Fruit fly (Drosophila melanogaster) whole organism, embryonic: ENCODE measurements around the gene dec.

Experiments
- CG10147 ChIP-seq: fragments of 200-800 bp; sonication (Bioruptor generic); optimal IDR thresholded peaks from 2 replicates; lab custom pipeline; 2019; ENCODE audit warnings: missing biosample characterization, mild to moderate bottlenecking, missing genetic modification characterization, moderate library complexity
- CG1024 ChIP-seq: fragments of 200-800 bp; sonication (Bioruptor generic); IDR thresholded peaks from 2 replicates; pipeline ENCODE4 v1.3.6; 2022; ENCODE audit warnings: missing biosample characterization, missing genetic modification characterization
- CG10274 ChIP-seq: fragments of 200-800 bp; sonication (Bioruptor generic); optimal IDR thresholded peaks from 3 replicates; lab custom pipeline; 2017; ENCODE audit warnings: missing biosample characterization, mild to moderate bottlenecking, missing genetic modification characterization
- CG10462 ChIP-seq: fragments of 200-800 bp; sonication (Bioruptor generic); optimal IDR thresholded peaks from 2 replicates; lab custom pipeline; 2016; ENCODE audit warnings: missing biosample characterization, missing genetic modification characterization
- CG10654 ChIP-seq: fragments of 200-800 bp; sonication (Bioruptor generic); optimal IDR thresholded peaks from 2 replicates; lab custom pipeline; 2016; ENCODE audit warnings: missing biosample characterization, missing genetic modification characterization
- CG11085 ChIP-seq: fragments of 200-800 bp; sonication (Bioruptor generic); IDR thresholded peaks from 2 replicates; pipeline ENCODE4 v1.3.6; 2022; ENCODE audit warnings: missing biosample characterization, missing genetic modification characterization
- CG12659 ChIP-seq: fragments of 200-800 bp; sonication (Bioruptor generic); optimal IDR thresholded peaks from 3 replicates; lab custom pipeline; 2017; ENCODE audit warnings: mild to moderate bottlenecking, missing biosample characterization, missing genetic modification reagents, missing genetic modification characterization
- CG13624 ChIP-seq: fragments of 200-800 bp; sonication (Bioruptor generic); optimal IDR thresholded peaks from 2 replicates; lab custom pipeline; 2016; ENCODE audit warnings: missing biosample characterization, missing genetic modification characterization
- CG13894 ChIP-seq: fragments of 200-800 bp; sonication (Bioruptor generic); optimal IDR thresholded peaks from 3 replicates; lab custom pipeline; 2018; ENCODE audit warnings: missing biosample characterization, mild to moderate bottlenecking, missing genetic modification characterization, moderate library complexity
- CG14441 ChIP-seq: fragments of 200-800 bp; sonication (Bioruptor generic); IDR thresholded peaks from 2 replicates; pipeline ENCODE4 v1.3.6; 2022; ENCODE audit warnings: missing biosample characterization, missing genetic modification characterization
- CG14860 ChIP-seq: fragments of 200-800 bp; sonication (Bioruptor generic); IDR thresholded peaks from 3 replicates; pipeline ENCODE4 v1.3.6; 2022; ENCODE audit warnings: missing biosample characterization, missing genetic modification characterization; ENCODE audit not compliant: partially characterized antibody
- CG14965 ChIP-seq: fragments of 200-800 bp; sonication (Bioruptor generic); optimal IDR thresholded peaks from 2 replicates; lab custom pipeline; 2016; ENCODE audit warnings: missing biosample characterization, missing genetic modification characterization, borderline replicate concordance
- CG15269 ChIP-seq: fragments of 200-800 bp; sonication (Bioruptor generic); optimal IDR thresholded peaks from 2 replicates; lab custom pipeline; 2018; ENCODE audit warnings: missing biosample characterization, mild to moderate bottlenecking, missing genetic modification characterization, moderate library complexity
- CG17385 ChIP-seq: fragments of 200-800 bp; sonication (Bioruptor generic); optimal IDR thresholded peaks from 3 replicates; lab custom pipeline; 2018; ENCODE audit warnings: missing biosample characterization, mild to moderate bottlenecking, missing genetic modification characterization
- CG17612 ChIP-seq: fragments of 200-800 bp; sonication (Bioruptor generic); IDR thresholded peaks from 2 replicates; pipeline ENCODE4 v1.3.6; 2022; ENCODE audit warnings: missing biosample characterization, missing genetic modification characterization
- CG18476 ChIP-seq: fragments of 200-800 bp; sonication (Bioruptor generic); optimal IDR thresholded peaks from 2 replicates; lab custom pipeline; 2016; ENCODE audit warnings: missing biosample characterization, mild to moderate bottlenecking, missing genetic modification characterization
- CG18764 ChIP-seq: fragments of 200-800 bp; sonication (Bioruptor generic); optimal IDR thresholded peaks from 3 replicates; lab custom pipeline; 2016; ENCODE audit warnings: missing biosample characterization, missing genetic modification characterization
- CG34224 ChIP-seq: fragments of 200-800 bp; sonication (Bioruptor generic); IDR thresholded peaks from 3 replicates; pipeline ENCODE4 v1.3.6; 2022; ENCODE audit warnings: missing biosample characterization, missing genetic modification characterization; ENCODE audit not compliant: partially characterized antibody
- CG34422 ChIP-seq: fragments of 200-800 bp; sonication (Bioruptor generic); IDR thresholded peaks from 3 replicates; pipeline ENCODE4 v1.3.6; 2022; ENCODE audit warnings: missing biosample characterization, missing genetic modification characterization
- CG3838 ChIP-seq: fragments of 200-800 bp; sonication (Bioruptor generic); optimal IDR thresholded peaks from 3 replicates; lab custom pipeline; 2016; ENCODE audit warnings: missing biosample characterization, missing genetic modification characterization
- CG4328 ChIP-seq: fragments of 200-800 bp; sonication (Bioruptor generic); optimal IDR thresholded peaks from 3 replicates; lab custom pipeline; 2017; ENCODE audit warnings: missing biosample characterization, missing genetic modification reagents, missing genetic modification characterization
- CG43689 ChIP-seq: fragments of 200-800 bp; sonication (Bioruptor generic); IDR thresholded peaks from 2 replicates; pipeline ENCODE4 v1.3.6; 2022; ENCODE audit warnings: missing biosample characterization, missing genetic modification characterization
- CG4730 ChIP-seq: fragments of 200-800 bp; sonication (Bioruptor generic); IDR thresholded peaks from 2 replicates; pipeline ENCODE4 v1.3.6; 2022; ENCODE audit warnings: missing biosample characterization, missing genetic modification characterization
- CG5245 ChIP-seq: fragments of 200-800 bp; sonication (Bioruptor generic); optimal IDR thresholded peaks from 3 replicates; lab custom pipeline; 2016; ENCODE audit warnings: missing biosample characterization, missing genetic modification characterization
- CG8089 ChIP-seq: fragments of 200-800 bp; sonication (Bioruptor generic); optimal IDR thresholded peaks from 3 replicates; lab custom pipeline; 2016; ENCODE audit warnings: missing biosample characterization, missing genetic modification characterization
- CG8359 ChIP-seq: fragments of 200-800 bp; sonication (Bioruptor generic); optimal IDR thresholded peaks from 2 replicates; lab custom pipeline; 2017; ENCODE audit warnings: missing biosample characterization, mild to moderate bottlenecking, missing genetic modification characterization, borderline replicate concordance
- CG9932 ChIP-seq: fragments of 200-800 bp; sonication (Bioruptor generic); IDR thresholded peaks from 2 replicates; pipeline ENCODE4 v1.3.6; 2022; ENCODE audit warnings: missing biosample characterization, missing genetic modification characterization
- CHES-1-like ChIP-seq: fragments of 200-800 bp; sonication (Bioruptor generic); optimal IDR thresholded peaks from 2 replicates; lab custom pipeline; 2016; ENCODE audit warnings: missing biosample characterization, missing genetic modification characterization
- Chrac-16 ChIP-seq: fragments of 200-800 bp; sonication (Bioruptor generic); optimal IDR thresholded peaks from 3 replicates; lab custom pipeline; 2016; ENCODE audit warnings: missing biosample characterization, missing genetic modification characterization
- Drgx ChIP-seq: fragments of 200-800 bp; sonication (Bioruptor generic); IDR thresholded peaks from 2 replicates; pipeline ENCODE4 v1.3.6; 2022; ENCODE audit warnings: missing biosample characterization, missing genetic modification characterization
- E2f2 ChIP-seq: fragments of 200-800 bp; sonication (Bioruptor generic); IDR thresholded peaks from 2 replicates; pipeline ENCODE4 v1.3.6; 2022; ENCODE audit warnings: missing biosample characterization, missing genetic modification characterization
- Eip74EF ChIP-seq, 2 experiments: fragments of 200-800 bp in 1 of 2; fragments of >200 bp in 1 of 2; sonication (Bioruptor generic) in 1 of 2; optimal IDR thresholded peaks; 2 replicates each; lab custom pipeline; 2017 to 2019; ENCODE audit warnings: missing biosample characterization in 2 of 2, missing genetic modification characterization in 2 of 2, mild to moderate bottlenecking in 1 of 2, moderate library complexity in 1 of 2
- Hand ChIP-seq: fragments of 200-800 bp; sonication (Bioruptor generic); optimal IDR thresholded peaks from 2 replicates; lab custom pipeline; 2017; ENCODE audit warnings: mild to moderate bottlenecking, missing biosample characterization, missing genetic modification reagents, missing genetic modification characterization
- Mad ChIP-seq: fragments of 200-800 bp; sonication (Bioruptor generic); optimal IDR thresholded peaks from 2 replicates; lab custom pipeline; 2016; ENCODE audit warnings: missing biosample characterization, missing genetic modification characterization
- Rfx ChIP-seq: fragments of 200-800 bp; sonication (Bioruptor generic); IDR thresholded peaks from 2 replicates; pipeline ENCODE4 v1.3.6; 2022; ENCODE audit warnings: missing biosample characterization, missing genetic modification characterization
- Spps ChIP-seq: fragments of 200-800 bp; sonication (Bioruptor generic); optimal IDR thresholded peaks from 2 replicates; lab custom pipeline; 2018; ENCODE audit warnings: missing biosample characterization, mild to moderate bottlenecking, missing genetic modification characterization
- btn ChIP-seq: fragments of 200-800 bp; sonication (Bioruptor generic); optimal IDR thresholded peaks from 2 replicates; lab custom pipeline; 2016; ENCODE audit warnings: missing biosample characterization, missing genetic modification characterization
- chif ChIP-seq, 2 experiments: fragments of 200-800 bp; sonication (Bioruptor generic); optimal IDR thresholded peaks; 3 replicates each; lab custom pipeline; 2016; ENCODE audit warnings: missing biosample characterization in 2 of 2, missing genetic modification characterization in 2 of 2
- ci ChIP-seq: fragments of 200-800 bp; sonication (Bioruptor generic); IDR thresholded peaks from 3 replicates; pipeline ENCODE4 v1.3.6; 2022; ENCODE audit warnings: missing biosample characterization, missing genetic modification characterization
- fd64A ChIP-seq: fragments of 200-800 bp; sonication (Bioruptor generic); optimal IDR thresholded peaks from 3 replicates; lab custom pipeline; 2018; ENCODE audit warnings: missing biosample characterization, mild to moderate bottlenecking, missing genetic modification characterization
- grau ChIP-seq: fragments of 200-800 bp; optimal IDR thresholded peaks from 3 replicates; lab custom pipeline; 2019; ENCODE audit warnings: missing biosample characterization, mild to moderate bottlenecking, missing genetic modification characterization, moderate library complexity
- gt ChIP-seq: fragments of 200-800 bp; sonication (Bioruptor generic); IDR thresholded peaks from 2 replicates; pipeline ENCODE4 v1.3.6; 2022; ENCODE audit warnings: missing biosample characterization, missing genetic modification characterization
- ken ChIP-seq: fragments of 200-800 bp; sonication (Bioruptor generic); IDR thresholded peaks from 3 replicates; pipeline ENCODE4 v1.3.6; 2022; ENCODE audit warnings: missing biosample characterization, missing genetic modification characterization
- lab ChIP-seq: fragments of 200-800 bp; sonication (Bioruptor generic); optimal IDR thresholded peaks from 3 replicates; lab custom pipeline; 2017; ENCODE audit warnings: missing biosample characterization, missing genetic modification characterization, mild to moderate bottlenecking, moderate library complexity, missing genetic modification reagents
- sens ChIP-seq: fragments of 200-800 bp; sonication (Bioruptor generic); peaks from one replicate; lab custom pipeline; 2016; ENCODE audit warnings: missing biosample characterization, missing genetic modification characterization
- seq ChIP-seq: fragments of 200-800 bp; sonication (Bioruptor generic); IDR thresholded peaks from 2 replicates; pipeline ENCODE4 v1.3.6; 2022; ENCODE audit warnings: missing biosample characterization, missing genetic modification characterization
- twi ChIP-seq: fragments of 200-800 bp; optimal IDR thresholded peaks from 2 replicates; lab custom pipeline; 2019; ENCODE audit warnings: missing biosample characterization, mild to moderate bottlenecking, missing genetic modification characterization, moderate library complexity
- vvl ChIP-seq: fragments of 200-800 bp; sonication (Bioruptor generic); IDR thresholded peaks from 2 replicates; pipeline ENCODE4 v1.3.6; 2022; ENCODE audit warnings: missing biosample characterization, missing genetic modification characterization
- zfh2 ChIP-seq: fragments of 200-800 bp; sonication (Bioruptor generic); optimal IDR thresholded peaks from 2 replicates; lab custom pipeline; 2016; ENCODE audit warnings: missing biosample characterization, missing genetic modification characterization

The dec gene

DNA sequence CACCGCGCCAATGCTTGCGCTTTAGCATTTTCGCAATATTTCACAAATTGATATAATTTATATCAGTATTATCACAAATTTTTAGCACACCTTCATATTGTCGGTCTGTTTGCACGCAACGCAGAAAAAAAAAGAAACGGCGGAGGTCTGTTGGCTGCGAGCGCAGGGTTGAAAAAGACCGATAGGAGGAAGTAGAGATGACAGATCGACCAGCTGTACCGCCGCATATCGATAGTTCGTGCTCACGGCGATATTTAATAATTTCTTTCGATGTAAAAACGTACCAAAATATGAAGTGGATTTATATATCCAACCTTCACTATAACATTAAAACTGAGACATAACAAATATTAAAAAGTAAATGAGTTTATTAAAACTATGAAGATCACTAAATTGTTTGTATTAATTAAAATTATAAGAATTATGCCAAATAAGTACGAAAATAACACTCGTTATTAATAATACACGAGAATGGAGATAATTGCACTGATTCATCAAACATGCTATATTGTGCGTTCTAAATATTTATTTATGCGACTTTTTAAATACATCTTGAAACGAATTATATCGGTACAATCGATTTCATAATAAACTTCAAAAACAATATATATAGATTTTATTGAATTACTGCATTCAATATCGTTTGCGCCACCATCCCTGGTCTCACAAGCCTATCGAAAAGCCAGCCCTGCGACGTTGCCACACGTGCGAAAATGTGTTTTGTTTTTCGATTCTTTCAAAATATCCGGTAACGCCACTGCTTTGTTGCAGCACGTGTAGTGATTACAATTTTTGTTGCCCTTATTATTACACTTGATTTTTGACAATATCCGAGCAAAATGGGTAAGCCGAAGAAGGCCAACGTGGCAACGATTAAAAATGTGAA, 28.4 kb upstream of the dec start, which contains the start of the genes RpS6 and bys (continued):
- peak; percentile 74 for TF ChIP-seq CG9932 (GFP tag; lab: Robert Waterston, UW)
- no peak for TF ChIP-seq CG18764 (GFP tag; lab: Kevin White, UChicago)
- peak; percentile 49 for TF ChIP-seq zfh2 (GFP tag; lab: Kevin White, UChicago)
- peak; percentile 19 for TF ChIP-seq CG5245
- TF ChIP-seq CG8089, result peak; percentile 5
- TF ChIP-seq sens, result no peak
- TF ChIP-seq CG17612 (GFP tag; lab: Robert Waterston, UW), result no peak
- TF ChIP-seq vvl, result peak; percentile 31; the same call in 1 of the 2 replicates
- peak; percentile 32 for TF ChIP-seq CG13624 (GFP tag; lab: Kevin White, UChicago)
- peak; percentile 2 for TF ChIP-seq grau
- no peak for TF ChIP-seq twi (tag; lab: Kevin White, UChicago)
- no peak for TF ChIP-seq btn
- peak; percentile 65 for TF ChIP-seq CG12659
- TF ChIP-seq ken, result peak; percentile 42; the same call in 1 of the 3 replicates
- TF ChIP-seq CG34224, result peak; percentile 70
- no peak for TF ChIP-seq CG10462
- no peak for TF ChIP-seq CG3838
- no peak for TF ChIP-seq CG43689 (GFP tag; lab: Robert Waterston, UW)
- no peak for TF ChIP-seq CG1024 (GFP tag; lab: Robert Waterston, UW)
- TF ChIP-seq Mad, result peak; percentile 10
- peak; percentile 77 for TF ChIP-seq CG14860
- TF ChIP-seq E2f2 (GFP tag; lab: Robert Waterston, UW), result peak; percentile 9; the same call in 1 of the 2 replicates
- TF ChIP-seq CG11085 (GFP tag; lab: Robert Waterston, UW), result peak; percentile 55
- TF ChIP-seq CG10274 (GFP tag; lab: Kevin White, UChicago), result peak; percentile 46
- no peak for TF ChIP-seq gt (GFP tag; lab: Robert Waterston, UW)
- peak; percentile 48 for TF ChIP-seq Chrac-16 (GFP tag; lab: Kevin White, UChicago)
- TF ChIP-seq Eip74EF (GFP tag; optimal IDR thresholded peaks at IDR 0.05; lab: Kevin White, UChicago), result peak in 1 of 2 experiments; percentile 34
- peak; percentile 10 for TF ChIP-seq CG10654
- peak; percentile 21 for TF ChIP-seq CG18476
- no peak for TF ChIP-seq CG14965 (GFP tag; lab: Kevin White, UChicago)
- TF ChIP-seq ci (GFP tag; lab: Robert Waterston, UW), result peak; percentile 89
- TF ChIP-seq CG8359 (GFP tag; lab: Kevin White, UChicago), result no peak
- no peak for TF ChIP-seq Spps (tag; lab: Kevin White, UChicago)
- TF ChIP-seq Rfx (GFP tag; lab: Robert Waterston, UW), result peak; percentile 79
- peak; percentile 15 for TF ChIP-seq CG4328 (GFP tag; lab: Kevin White, UChicago)
- peak in 1 of 2 experiments; percentile 8 for TF ChIP-seq chif (GFP tag; optimal IDR thresholded peaks at IDR 0.05; lab: Kevin White, UChicago)
- peak; percentile 49 for TF ChIP-seq Drgx (GFP tag; lab: Robert Waterston, UW)
- TF ChIP-seq CHES-1-like (GFP tag; lab: Kevin White, UChicago), result peak; percentile 5
- peak; percentile 24 for TF ChIP-seq CG15269 (tag; lab: Kevin White, UChicago)
- TF ChIP-seq fd64A, result peak; percentile 19
- peak; percentile 16 for TF ChIP-seq CG10147 (GFP tag; lab: Kevin White, UChicago)
- peak; percentile 20; the same call in 1 of the 2 replicates for TF ChIP-seq CG4730 (GFP tag; lab: Robert Waterston, UW)
- peak; percentile 80 for TF ChIP-seq lab (GFP tag; lab: Kevin White, UChicago)
- peak; percentile 26 for TF ChIP-seq CG13894
- peak; percentile 63 for TF ChIP-seq CG17385 (GFP tag; lab: Kevin White, UChicago)
- no peak for TF ChIP-seq Hand
- TF ChIP-seq CG14441 (GFP tag; lab: Robert Waterston, UW), result peak; percentile 58
- peak; percentile 51 for TF ChIP-seq CG34422 (GFP tag; lab: Robert Waterston, UW)
- no peak for TF ChIP-seq seq (GFP tag; lab: Robert Waterston, UW)
